Fruit fly (Drosophila melanogaster) whole organism, embryonic: ENCODE measurements around the gene CG15144.
A peak's percentile ranks its signal among the peaks of the same experiment; 100 is the strongest.

Experiments used
- B-H2 ChIP-seq: fragments of 200-800 bp; sonication (Bioruptor generic); optimal IDR thresholded peaks from 2 replicates; lab custom pipeline; 2018; ENCODE audit warnings: missing biosample characterization, mild to moderate bottlenecking, missing genetic modification characterization
- CG10147 ChIP-seq: fragments of 200-800 bp; sonication (Bioruptor generic); optimal IDR thresholded peaks from 2 replicates; lab custom pipeline; 2019; ENCODE audit warnings: missing biosample characterization, mild to moderate bottlenecking, missing genetic modification characterization, moderate library complexity
- CG1024 ChIP-seq: fragments of 200-800 bp; sonication (Bioruptor generic); IDR thresholded peaks from 2 replicates; pipeline ENCODE4 v1.3.6; 2022; ENCODE audit warnings: missing biosample characterization, missing genetic modification characterization
- CG10321 ChIP-seq: fragments of 200-800 bp; sonication (Bioruptor generic); IDR thresholded peaks from 2 replicates; pipeline ENCODE4 v1.3.6; 2022; ENCODE audit warnings: missing biosample characterization, missing genetic modification characterization
- CG11398 ChIP-seq: fragments of 200-800 bp; sonication (Bioruptor generic); optimal IDR thresholded peaks from 2 replicates; lab custom pipeline; 2016; ENCODE audit warnings: missing biosample characterization, missing genetic modification characterization
- CG13894 ChIP-seq: fragments of 200-800 bp; sonication (Bioruptor generic); optimal IDR thresholded peaks from 3 replicates; lab custom pipeline; 2018; ENCODE audit warnings: missing biosample characterization, mild to moderate bottlenecking, missing genetic modification characterization, moderate library complexity
- CG15479 ChIP-seq: fragments of 200-800 bp; sonication (Bioruptor generic); optimal IDR thresholded peaks from 3 replicates; lab custom pipeline; 2019; ENCODE audit warnings: missing biosample characterization, mild to moderate bottlenecking, missing genetic modification characterization, moderate library complexity
- CG2116 ChIP-seq: fragments of 200-800 bp; sonication (Bioruptor generic); optimal IDR thresholded peaks from 3 replicates; lab custom pipeline; 2018; ENCODE audit warnings: missing biosample characterization, mild to moderate bottlenecking, missing genetic modification characterization
- CG32532 ChIP-seq: fragments of 200-800 bp; sonication (Bioruptor generic); IDR thresholded peaks from 2 replicates; pipeline ENCODE4 v1.3.6; 2022; ENCODE audit warnings: missing biosample characterization, missing genetic modification characterization
- CG32767 ChIP-seq: fragments of 200-800 bp; sonication (Bioruptor generic); IDR thresholded peaks from 2 replicates; pipeline ENCODE4 v1.3.6; 2022; ENCODE audit warnings: missing biosample characterization, missing genetic modification characterization
- CG34224 ChIP-seq: fragments of 200-800 bp; sonication (Bioruptor generic); IDR thresholded peaks from 3 replicates; pipeline ENCODE4 v1.3.6; 2022; ENCODE audit warnings: missing biosample characterization, missing genetic modification characterization; ENCODE audit not compliant: partially characterized antibody
- CG42726 ChIP-seq: fragments of 200-800 bp; sonication (Bioruptor generic); IDR thresholded peaks from 2 replicates; pipeline ENCODE4 v1.3.6; 2022; ENCODE audit warnings: missing biosample characterization, missing genetic modification characterization; ENCODE audit not compliant: partially characterized antibody
- CG4730 ChIP-seq: fragments of 200-800 bp; sonication (Bioruptor generic); IDR thresholded peaks from 2 replicates; pipeline ENCODE4 v1.3.6; 2022; ENCODE audit warnings: missing biosample characterization, missing genetic modification characterization
- CG4820 ChIP-seq: fragments of 200-800 bp; sonication (Bioruptor generic); optimal IDR thresholded peaks from 3 replicates; lab custom pipeline; 2016; ENCODE audit warnings: missing biosample characterization, missing genetic modification characterization
- Dbx ChIP-seq: fragments of 200-800 bp; sonication (Bioruptor generic); IDR thresholded peaks from 3 replicates; pipeline ENCODE4 v1.3.6; 2022; ENCODE audit warnings: missing biosample characterization, missing genetic modification characterization
- Dfd ChIP-seq, 2 experiments: fragments of >200 bp; optimal IDR thresholded peaks; 2 replicates each; lab custom pipeline; 2017; ENCODE audit warnings: missing biosample characterization in 2 of 2, missing genetic modification characterization in 2 of 2
- Fer3 ChIP-seq: fragments of 200-800 bp; sonication (Bioruptor generic); optimal IDR thresholded peaks from 2 replicates; lab custom pipeline; 2018; ENCODE audit warnings: missing biosample characterization, mild to moderate bottlenecking, missing genetic modification characterization, moderate library complexity
- H2.0 ChIP-seq: fragments of 200-800 bp; sonication (Bioruptor generic); IDR thresholded peaks from 2 replicates; pipeline ENCODE4 v1.3.6; 2022; ENCODE audit warnings: missing biosample characterization, missing genetic modification characterization
- HLH3B ChIP-seq: fragments of 200-800 bp; sonication (Bioruptor generic); IDR thresholded peaks from 2 replicates; pipeline ENCODE4 v1.3.6; 2022; ENCODE audit warnings: missing biosample characterization, missing genetic modification characterization
- HLH4C ChIP-seq: fragments of 200-800 bp; sonication (Bioruptor generic); IDR thresholded peaks from 3 replicates; pipeline ENCODE4 v1.3.6; 2022; ENCODE audit warnings: missing biosample characterization, missing genetic modification characterization; ENCODE audit not compliant: partially characterized antibody
- Lhr ChIP-seq: fragments of 200-800 bp; sonication (Bioruptor generic); optimal IDR thresholded peaks from 3 replicates; lab custom pipeline; 2017; ENCODE audit warnings: mild to moderate bottlenecking, missing biosample characterization, missing genetic modification reagents, missing genetic modification characterization
- Lpt ChIP-seq: fragments of >200 bp; optimal IDR thresholded peaks from 2 replicates; lab custom pipeline; 2018; ENCODE audit warnings: missing biosample characterization, missing genetic modification characterization
- Mes4 ChIP-seq: fragments of 200-800 bp; sonication (Bioruptor generic); optimal IDR thresholded peaks from 2 replicates; lab custom pipeline; 2016; ENCODE audit warnings: missing biosample characterization, missing genetic modification characterization
- Neu2 ChIP-seq: fragments of 200-800 bp; sonication (Bioruptor generic); optimal IDR thresholded peaks from 3 replicates; lab custom pipeline; 2016; ENCODE audit warnings: missing biosample characterization, missing genetic modification characterization, borderline replicate concordance
- Sox100B ChIP-seq: fragments of 200-800 bp; sonication (Bioruptor generic); optimal IDR thresholded peaks from 3 replicates; lab custom pipeline; 2018; ENCODE audit warnings: missing biosample characterization, mild to moderate bottlenecking, missing genetic modification characterization
- Stat92E ChIP-seq, 3 experiments: fragments of >200 bp in 2 of 3; fragments of 200-800 bp in 1 of 3; sonication (Bioruptor generic) in 1 of 3; optimal IDR thresholded peaks; 2 replicates each; lab custom pipeline; 2017 to 2019; ENCODE audit warnings: missing biosample characterization in 3 of 3, missing genetic modification characterization in 3 of 3, mild to moderate bottlenecking in 1 of 3, moderate library complexity in 1 of 3
- Trl ChIP-seq, 3 experiments: fragments of >200 bp in 2 of 3; fragments of 200-800 bp in 1 of 3; sonication (Bioruptor generic) in 1 of 3; optimal IDR thresholded peaks; 2 replicates in 1 of 3; 3 replicates in 2 of 3; lab custom pipeline; 2016 to 2017; ENCODE audit warnings: missing biosample characterization in 1 of 3, missing genetic modification characterization in 1 of 3
- bcd ChIP-seq: fragments of 200-800 bp; sonication (Bioruptor generic); optimal IDR thresholded peaks from 2 replicates; lab custom pipeline; 2017; ENCODE audit warnings: missing biosample characterization, mild to moderate bottlenecking, missing genetic modification characterization
- br ChIP-seq: fragments of >200 bp; optimal IDR thresholded peaks from 2 replicates; lab custom pipeline; 2017
- cad ChIP-seq: fragments of >200 bp; optimal IDR thresholded peaks from 2 replicates; lab custom pipeline; 2017; ENCODE audit warnings: missing biosample characterization, missing genetic modification characterization
- cato ChIP-seq: fragments of 200-800 bp; sonication (Bioruptor generic); optimal IDR thresholded peaks from 2 replicates; lab custom pipeline; 2016; ENCODE audit warnings: missing biosample characterization, missing genetic modification characterization, borderline replicate concordance
- corto ChIP-seq: fragments of 200-800 bp; sonication (Bioruptor generic); optimal IDR thresholded peaks from 2 replicates; lab custom pipeline; 2016; ENCODE audit warnings: missing biosample characterization, mild to moderate bottlenecking, missing genetic modification characterization, moderate library complexity
- emc ChIP-seq: fragments of 200-800 bp; sonication (Bioruptor generic); optimal IDR thresholded peaks from 2 replicates; lab custom pipeline; 2016; ENCODE audit warnings: missing biosample characterization, missing genetic modification characterization
- gcm ChIP-seq: fragments of 200-800 bp; sonication (Bioruptor generic); optimal IDR thresholded peaks from 2 replicates; lab custom pipeline; 2019; ENCODE audit warnings: missing biosample characterization, mild to moderate bottlenecking, missing genetic modification characterization, moderate library complexity
- gem ChIP-seq: fragments of 200-800 bp; sonication (Bioruptor generic); optimal IDR thresholded peaks from 2 replicates; lab custom pipeline; 2019; ENCODE audit warnings: missing biosample characterization, mild to moderate bottlenecking, missing genetic modification characterization, moderate library complexity
- gt ChIP-seq: fragments of 200-800 bp; sonication (Bioruptor generic); IDR thresholded peaks from 2 replicates; pipeline ENCODE4 v1.3.6; 2022; ENCODE audit warnings: missing biosample characterization, missing genetic modification characterization
- klu ChIP-seq: fragments of 200-800 bp; sonication (Bioruptor generic); IDR thresholded peaks from 2 replicates; pipeline ENCODE4 v1.3.6; 2022; ENCODE audit warnings: missing biosample characterization, missing genetic modification characterization
- knrl ChIP-seq: fragments of 200-800 bp; sonication (Bioruptor generic); IDR thresholded peaks from 3 replicates; pipeline ENCODE4 v1.3.6; 2022; ENCODE audit warnings: missing biosample characterization, missing genetic modification characterization; ENCODE audit not compliant: partially characterized antibody
- oc ChIP-seq: fragments of 200-800 bp; sonication (Bioruptor generic); optimal IDR thresholded peaks from 2 replicates; lab custom pipeline; 2018; ENCODE audit warnings: missing biosample characterization, mild to moderate bottlenecking, missing genetic modification characterization, moderate library complexity
- pfk ChIP-seq: fragments of 200-800 bp; sonication (Bioruptor generic); optimal IDR thresholded peaks from 2 replicates; lab custom pipeline; 2018; ENCODE audit warnings: missing biosample characterization, mild to moderate bottlenecking, missing genetic modification characterization, moderate library complexity
- sc ChIP-seq, 3 experiments: fragments of >200 bp in 2 of 3; fragments of 200-800 bp in 1 of 3; sonication (Bioruptor generic) in 1 of 3; optimal IDR thresholded peaks; 2 replicates in 2 of 3; 3 replicates in 1 of 3; lab custom pipeline; 2017; ENCODE audit warnings: mild to moderate bottlenecking in 1 of 3, missing biosample characterization in 1 of 3, missing genetic modification characterization in 1 of 3, missing genetic modification reagents in 1 of 3
- sd ChIP-seq: fragments of 200-800 bp; sonication (Bioruptor generic); optimal IDR thresholded peaks from 3 replicates; lab custom pipeline; 2018; ENCODE audit warnings: missing biosample characterization, mild to moderate bottlenecking, missing genetic modification characterization, moderate library complexity
- sob ChIP-seq: fragments of 200-800 bp; sonication (Bioruptor generic); IDR thresholded peaks from 2 replicates; pipeline ENCODE4 v1.3.6; 2022; ENCODE audit warnings: missing biosample characterization, missing genetic modification characterization
- tin ChIP-seq: fragments of 200-800 bp; sonication (Bioruptor generic); optimal IDR thresholded peaks from 3 replicates; lab custom pipeline; 2016; ENCODE audit warnings: missing biosample characterization, missing genetic modification characterization
- twi ChIP-seq: fragments of 200-800 bp; optimal IDR thresholded peaks from 2 replicates; lab custom pipeline; 2019; ENCODE audit warnings: missing biosample characterization, mild to moderate bottlenecking, missing genetic modification characterization, moderate library complexity
- tx ChIP-seq: fragments of 200-800 bp; sonication (Bioruptor generic); optimal IDR thresholded peaks from 2 replicates; lab custom pipeline; 2016; ENCODE audit warnings: missing biosample characterization, missing genetic modification characterization
- usp ChIP-seq: fragments of >200 bp; optimal IDR thresholded peaks from 2 replicates; lab custom pipeline; 2017; ENCODE audit warnings: missing biosample characterization, missing genetic modification characterization
- wek ChIP-seq: fragments of 200-800 bp; sonication (Bioruptor generic); optimal IDR thresholded peaks from 3 replicates; lab custom pipeline; 2018; ENCODE audit warnings: missing biosample characterization, mild to moderate bottlenecking, missing genetic modification characterization, moderate library complexity

CG15144 gene

dm6 chr2L:17480943-17481580, 47.9 kb downstream of the CG15144 start, which contains the start of the genes fws and Lamtor3 (continued):
- TF ChIP-seq tx (GFP tag; lab: Kevin White, UChicago) (peak; percentile 87), Sox100B (peak; percentile 95), Trl (optimal IDR thresholded peaks at IDR 0.05; lab: Kevin White, UChicago) (no peak), Trl (GFP tag; optimal IDR thresholded peaks at IDR 0.05; lab: Kevin White, UChicago) (peak; percentile 77), CG32532 (GFP tag; lab: Robert Waterston, UW) (peak; percentile 99), klu (GFP tag; lab: Robert Waterston, UW) (peak; percentile 98), Lhr (GFP tag; lab: Kevin White, UChicago) (peak; percentile 93), corto (GFP tag; lab: Kevin White, UChicago) (peak; percentile 91), emc (GFP tag; lab: Kevin White, UChicago) (peak; percentile 52), CG15479 (GFP tag; lab: Kevin White, UChicago) (peak; percentile 26), br (no peak), HLH3B (GFP tag; lab: Robert Waterston, UW) (peak; percentile 99), bcd (GFP tag; lab: Kevin White, UChicago) (peak; percentile 98), CG32767 (GFP tag; lab: Robert Waterston, UW) (peak; percentile 98), tin (GFP tag; lab: Kevin White, UChicago) (peak; percentile 95), gt (peak; percentile 98), CG1024 (GFP tag; lab: Robert Waterston, UW) (peak; percentile 95), CG4730 (GFP tag; lab: Robert Waterston, UW) (peak; percentile 99), B-H2 (GFP tag; lab: Kevin White, UChicago) (peak; percentile 46), oc (tag; lab: Kevin White, UChicago) (peak; percentile 99), Mes4 (peak; percentile 72), gcm (GFP tag; lab: Kevin White, UChicago) (peak; percentile 97), CG11398 (GFP tag; lab: Kevin White, UChicago) (peak; percentile 74), knrl (GFP tag; lab: Robert Waterston, UW) (0 out of 3 replicates have a peak, but pooled peaks have one; percentile 32), sc (optimal IDR thresholded peaks at IDR 0.05; lab: Kevin White, UChicago) (no peak), sc (GFP tag; optimal IDR thresholded peaks at IDR 0.05; lab: Kevin White, UChicago) (peak; percentile 98), twi (tag; lab: Kevin White, UChicago) (peak; percentile 92), Fer3 (peak; percentile 99), H2.0 (GFP tag; lab: Robert Waterston, UW) (peak; percentile 99), CG10147 (GFP tag; lab: Kevin White, UChicago) (peak; percentile 96), CG42726 (0 out of 2 replicates have a peak, but pooled peaks have one; percentile 28), gem (tag; lab: Kevin White, UChicago) (peak; percentile 100), sd (tag; lab: Kevin White, UChicago) (peak; percentile 92), wek (GFP tag; lab: Kevin White, UChicago) (peak; percentile 69), cad (GFP tag; lab: Kevin White, UChicago) (no peak), CG34224 (GFP tag; lab: Robert Waterston, UW) (peak; percentile 78), CG2116 (GFP tag; lab: Kevin White, UChicago) (peak; percentile 88), CG10321 (GFP tag; lab: Robert Waterston, UW) (peak; percentile 87), pfk (no peak), CG4820 (GFP tag; lab: Kevin White, UChicago) (peak; percentile 95), sob (GFP tag; lab: Robert Waterston, UW) (peak; percentile 99), Stat92E (GFP tag; optimal IDR thresholded peaks at IDR 0.05; lab: Kevin White, UChicago) (peak in 1 of 3 experiments; percentile 49), HLH4C (peak; percentile 71), Neu2 (GFP tag; lab: Kevin White, UChicago) (no peak), Dfd (GFP tag; optimal IDR thresholded peaks at IDR 0.05; lab: Kevin White, UChicago) (no peak), Dbx (GFP tag; lab: Robert Waterston, UW) (peak; percentile 99), cato (GFP tag; lab: Kevin White, UChicago) (peak; percentile 96), usp (no peak), CG13894 (tag; lab: Kevin White, UChicago) (peak; percentile 94), Lpt (GFP tag; lab: Kevin White, UChicago) (no peak)
